Worm (Caenorhabditis elegans) whole organism, midembryonic: ENCODE data around the gene K07F5.7.

ENCODE experiments used
- flt-1 ChIP-seq: fragments of 200-800 bp; sonication (Bioruptor generic); IDR thresholded peaks from 2 replicates; pipeline ENCODE4 v1.3.6; 2022; ENCODE audit warnings: missing genetic modification characterization, missing compliant biosample characterization
- ref-1 ChIP-seq: fragments of 200-800 bp; sonication (Bioruptor generic); conservative IDR thresholded peaks from 2 replicates; pipeline ENCODE4 v1.3.6; 2022; ENCODE audit warnings: missing genetic modification reagents, missing genetic modification characterization, missing compliant biosample characterization
- tab-1 ChIP-seq: fragments of 200-800 bp; sonication (Bioruptor generic); IDR thresholded peaks from 2 replicates; pipeline ENCODE4 v1.3.6; 2022; ENCODE audit warnings: missing genetic modification characterization, missing compliant biosample characterization

DNA sequence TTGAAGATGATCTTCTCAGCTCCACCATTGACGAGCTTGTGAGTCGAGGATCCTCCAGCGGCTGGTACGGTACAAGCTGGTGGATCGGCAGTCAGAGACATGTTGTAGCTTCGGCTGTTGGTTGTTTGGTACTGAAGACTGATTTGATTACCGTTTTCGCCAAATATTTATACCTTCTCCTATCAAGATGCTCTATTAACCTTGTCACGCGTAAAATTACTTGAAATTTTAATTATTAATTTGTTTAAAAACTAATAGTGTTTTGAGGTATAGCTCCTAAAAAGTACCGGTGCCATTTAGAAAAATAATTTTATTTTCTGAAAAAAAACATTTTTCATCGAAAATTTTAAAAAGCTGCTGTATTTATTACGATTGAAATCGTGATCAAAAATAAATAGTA lies 3.0 kb upstream of the K07F5.7 start, which contains the start of gene ssp-10:
- TF ChIP-seq tab-1 (GFP tag; lab: Robert Waterston, UW) (no peak), flt-1 (GFP tag; lab: Robert Waterston, UW) (no peak), ref-1 (no peak)
